Fruit fly (Drosophila melanogaster): ENCODE measurements around the gene CG4239.

Gene CG4239

dm6 chrX:16358670-16359320 is 26.3 kb upstream of the CG4239 start, which contains the start of the genes U2af50 and PIG-Q (continued):
- no peak for TF ChIP-seq corto (GFP tag; optimal IDR thresholded peaks at IDR 0.05)
- peak; percentile 83; the same call in 1 of the 2 replicates for TF ChIP-seq wor (GFP tag; IDR thresholded peaks at IDR 0.05)
- peak; percentile 75 for TF ChIP-seq CG10462 (GFP tag; optimal IDR thresholded peaks at IDR 0.05)
- TF ChIP-seq tup (GFP tag; optimal IDR thresholded peaks at IDR 0.05) = peak; percentile 9
- TF ChIP-seq CG17361 (GFP tag; IDR thresholded peaks at IDR 0.05) = peak; percentile 97
- peak; percentile 52; the same call in 1 of the 2 replicates for TF ChIP-seq amos (GFP tag; IDR thresholded peaks at IDR 0.05; ENCODE audit: partially characterized antibody)
- peak; percentile 96 for TF ChIP-seq CG2712 (tag; optimal IDR thresholded peaks at IDR 0.05)
- TF ChIP-seq fru (optimal IDR thresholded peaks at IDR 0.05) = no peak
- TF ChIP-seq Hmx (GFP tag; optimal IDR thresholded peaks at IDR 0.05) = no peak
- no peak for TF ChIP-seq Dip2 (GFP tag; IDR thresholded peaks at IDR 0.05)
- TF ChIP-seq bsh (GFP tag; optimal IDR thresholded peaks at IDR 0.05) = peak; percentile 77 to 96
- TF ChIP-seq CG32767 (GFP tag; IDR thresholded peaks at IDR 0.05) = peak; percentile 90
- TF ChIP-seq HmgZ (tag; optimal IDR thresholded peaks at IDR 0.05) = peak; percentile 94
- TF ChIP-seq Abd-B (GFP tag; optimal IDR thresholded peaks at IDR 0.05) = peak; percentile 96
- TF ChIP-seq CG8944 (GFP tag; optimal IDR thresholded peaks at IDR 0.05) = peak; percentile 65
- TF ChIP-seq Jarid2 (GFP tag; optimal IDR thresholded peaks at IDR 0.05) = no peak
- TF ChIP-seq D19B (GFP tag; optimal IDR thresholded peaks at IDR 0.05) = peak; percentile 80
- peak; percentile 71 for TF ChIP-seq CG4707 (GFP tag; optimal IDR thresholded peaks at IDR 0.05)
- TF ChIP-seq cg (GFP tag; optimal IDR thresholded peaks at IDR 0.05) = peak; percentile 77
- TF ChIP-seq sna (GFP tag; IDR thresholded peaks at IDR 0.05; ENCODE audit: partially characterized antibody) = no peak
- TF ChIP-seq trem (tag; optimal IDR thresholded peaks at IDR 0.05) = peak; percentile 94
- TF ChIP-seq CG14710 (tag; optimal IDR thresholded peaks at IDR 0.05) = peak; percentile 97
- TF ChIP-seq CG10366 (GFP tag; IDR thresholded peaks at IDR 0.05) = no peak; the same call in 1 of the 2 replicates
- peak; percentile 89 for TF ChIP-seq caup (GFP tag; optimal IDR thresholded peaks at IDR 0.05; ENCODE audit: severe bottlenecking)
- TF ChIP-seq Rx (GFP tag; IDR thresholded peaks at IDR 0.05) = no peak; the same call in 1 of the 2 replicates
- TF ChIP-seq CG11247 (GFP tag; IDR thresholded peaks at IDR 0.05) = no peak
- peak; percentile 63 for TF ChIP-seq BEAF-32 (GFP tag; optimal IDR thresholded peaks at IDR 0.05)
- TF ChIP-seq Atf3 (GFP tag; optimal IDR thresholded peaks at IDR 0.05) = peak; percentile 51
- no peak; the same call in 1 of the 2 replicates for TF ChIP-seq CG16779 (GFP tag; IDR thresholded peaks at IDR 0.05)
- TF ChIP-seq Neu2 (GFP tag; optimal IDR thresholded peaks at IDR 0.05; ENCODE audit: borderline replicate concordance) = no peak
- peak; percentile 41 for TF ChIP-seq CTCF (GFP tag; optimal IDR thresholded peaks at IDR 0.05)
- peak; percentile 81 for TF ChIP-seq Hand (GFP tag; optimal IDR thresholded peaks at IDR 0.05)
- peak; percentile 87 for TF ChIP-seq CG12299 (tag; optimal IDR thresholded peaks at IDR 0.05)
- TF ChIP-seq tap (tag; optimal IDR thresholded peaks at IDR 0.05) = peak; percentile 88
- TF ChIP-seq Eip74EF (GFP tag; optimal IDR thresholded peaks at IDR 0.05) = no peak
- TF ChIP-seq sima (GFP tag; optimal IDR thresholded peaks at IDR 0.05) = no peak
- TF ChIP-seq wek (GFP tag; optimal IDR thresholded peaks at IDR 0.05) = peak; percentile 58
- TF ChIP-seq nmo (GFP tag; optimal IDR thresholded peaks at IDR 0.05) = peak; percentile 97
- peak; percentile 91 for TF ChIP-seq CG13296 (GFP tag; optimal IDR thresholded peaks at IDR 0.05)
- TF ChIP-seq gem (tag; optimal IDR thresholded peaks at IDR 0.05) = peak; percentile 97
- TF ChIP-seq grn (GFP tag; optimal IDR thresholded peaks at IDR 0.05) = no peak
- TF ChIP-seq toy (GFP tag; IDR thresholded peaks at IDR 0.05) = peak; percentile 79; the same call in 1 of the 2 replicates
- peak; percentile 91 for TF ChIP-seq Usf (GFP tag; optimal IDR thresholded peaks at IDR 0.05)
- peak; percentile 17 for TF ChIP-seq Dp (GFP tag; optimal IDR thresholded peaks at IDR 0.05)
- TF ChIP-seq croc (GFP tag; conservative IDR thresholded peaks at IDR 0.05) = peak; percentile 90
- TF ChIP-seq salm (tag; optimal IDR thresholded peaks at IDR 0.05) = peak; percentile 90
- peak; percentile 89 for TF ChIP-seq Taf1 (GFP tag; IDR thresholded peaks at IDR 0.05)
- TF ChIP-seq onecut (GFP tag; IDR thresholded peaks at IDR 0.05) = peak; percentile 83
- peak; percentile 76 for TF ChIP-seq CG17802 (tag; optimal IDR thresholded peaks at IDR 0.05)

Data from whole organism, embryonic.